Worm (Caenorhabditis elegans) whole organism, early embryonic: ENCODE results near the gene D1046.2.

Experiments
- B0310.2 ChIP-seq: sonication (generic microtip); optimal IDR thresholded peaks from 2 replicates; lab custom pipeline; 2016; ENCODE audit warnings: mild to moderate bottlenecking, missing genetic modification characterization, missing compliant biosample characterization
- F13C5.2 ChIP-seq: sonication (generic microtip); optimal IDR thresholded peaks from 2 replicates; lab custom pipeline; 2017; ENCODE audit warnings: mild to moderate bottlenecking, missing genetic modification characterization, inconsistent platforms, missing compliant biosample characterization
- ama-1 ChIP-seq: fragments of 150-350 bp; optimal IDR thresholded peaks from 2 replicates; lab custom pipeline; 2014
- ceh-36 ChIP-seq: sonication (generic microtip); optimal IDR thresholded peaks from 2 replicates; lab custom pipeline; 2016; ENCODE audit warnings: missing genetic modification characterization, inconsistent platforms, missing compliant biosample characterization
- hmbx-1 ChIP-seq: sonication (generic microtip); optimal IDR thresholded peaks from 2 replicates; lab custom pipeline; 2016; ENCODE audit warnings: mild to moderate bottlenecking, missing genetic modification characterization, missing compliant biosample characterization
- hnd-1 ChIP-seq: sonication (generic microtip); optimal IDR thresholded peaks from 2 replicates; lab custom pipeline; 2016; ENCODE audit warnings: missing genetic modification characterization, missing compliant biosample characterization
- pes-1 ChIP-seq: fragments of 200-800 bp; sonication (Bioruptor generic); IDR thresholded peaks from 2 replicates; pipeline ENCODE4 v1.3.6; 2022; ENCODE audit warnings: missing genetic modification reagents, missing genetic modification characterization, missing compliant biosample characterization
- tbx-11 ChIP-seq: fragments of 200-800 bp; sonication (Bioruptor generic); IDR thresholded peaks from 2 replicates; pipeline ENCODE4 v1.3.6; 2022; ENCODE audit warnings: missing genetic modification characterization, missing compliant biosample characterization
- tbx-37 ChIP-seq: fragments of 200-800 bp; sonication (Bioruptor generic); conservative IDR thresholded peaks from 2 replicates; pipeline ENCODE4 v1.3.6; 2022; ENCODE audit warnings: missing genetic modification reagents, missing genetic modification characterization, missing compliant biosample characterization
- tra-4 ChIP-seq: sonication (generic microtip); optimal IDR thresholded peaks from 2 replicates; lab custom pipeline; 2017; ENCODE audit warnings: missing genetic modification characterization, missing compliant biosample characterization

ce11 chrIV:8923381-8923780 lies 2.5 kb downstream of the D1046.2 start:
- TF ChIP-seq B0310.2 (no peak), hnd-1 (tag; lab: Kevin White, UChicago) (no peak), tbx-11 (no peak), hmbx-1 (tag; lab: Kevin White, UChicago) (no peak), tra-4 (tag; lab: Kevin White, UChicago) (no peak), ama-1 (lab: Kevin White, UChicago) (no peak), ceh-36 (no peak), tbx-37 (no peak), F13C5.2 (tag; lab: Kevin White, UChicago) (no peak), pes-1 (no peak)
